Fruit fly (Drosophila melanogaster) whole organism, embryonic: ENCODE data around the gene CG1440.

Experiments used
- Adf1 ChIP-seq: fragments of 200-800 bp; sonication (Bioruptor generic); IDR thresholded peaks from 2 replicates; pipeline ENCODE4 v1.3.6; 2022; ENCODE audit warnings: missing biosample characterization, missing genetic modification characterization
- Aef1 ChIP-seq: fragments of 200-800 bp; sonication (Bioruptor generic); IDR thresholded peaks from 3 replicates; pipeline ENCODE4 v1.3.6; 2022; ENCODE audit warnings: missing biosample characterization, missing genetic modification characterization
- Asciz ChIP-seq: fragments of 200-800 bp; sonication (Bioruptor generic); optimal IDR thresholded peaks from 2 replicates; lab custom pipeline; 2017; ENCODE audit warnings: missing biosample characterization, mild to moderate bottlenecking, missing genetic modification characterization, missing genetic modification reagents
- CG1024 ChIP-seq: fragments of 200-800 bp; sonication (Bioruptor generic); IDR thresholded peaks from 2 replicates; pipeline ENCODE4 v1.3.6; 2022; ENCODE audit warnings: missing biosample characterization, missing genetic modification characterization
- CG1233 ChIP-seq: fragments of 200-800 bp; sonication (Bioruptor generic); optimal IDR thresholded peaks from 4 replicates; lab custom pipeline; 2018; ENCODE audit warnings: missing biosample characterization, mild to moderate bottlenecking, missing genetic modification characterization
- CG13123 ChIP-seq: fragments of 200-800 bp; sonication (Bioruptor generic); optimal IDR thresholded peaks from 2 replicates; lab custom pipeline; 2016; ENCODE audit warnings: missing biosample characterization, missing genetic modification characterization
- CG14050 ChIP-seq: fragments of 200-800 bp; sonication (Bioruptor generic); IDR thresholded peaks from 3 replicates; pipeline ENCODE4 v1.3.6; 2022; ENCODE audit warnings: missing biosample characterization, missing genetic modification characterization
- CG14860 ChIP-seq: fragments of 200-800 bp; sonication (Bioruptor generic); IDR thresholded peaks from 3 replicates; pipeline ENCODE4 v1.3.6; 2022; ENCODE audit warnings: missing biosample characterization, missing genetic modification characterization; ENCODE audit not compliant: partially characterized antibody
- CG1529 ChIP-seq: fragments of 200-800 bp; sonication (Bioruptor generic); optimal IDR thresholded peaks from 3 replicates; lab custom pipeline; 2018; ENCODE audit warnings: missing biosample characterization, missing genetic modification characterization
- CG15514 ChIP-seq: fragments of 200-800 bp; sonication (Bioruptor generic); optimal IDR thresholded peaks from 3 replicates; lab custom pipeline; 2017; ENCODE audit warnings: missing biosample characterization, missing genetic modification characterization, mild to moderate bottlenecking, moderate library complexity, missing genetic modification reagents
- CG1603 ChIP-seq: fragments of 200-800 bp; sonication (Bioruptor generic); optimal IDR thresholded peaks from 2 replicates; lab custom pipeline; 2019; ENCODE audit warnings: missing biosample characterization, mild to moderate bottlenecking, missing genetic modification characterization, moderate library complexity
- CG17912 ChIP-seq: fragments of 200-800 bp; sonication (Bioruptor generic); optimal IDR thresholded peaks from 2 replicates; lab custom pipeline; 2018; ENCODE audit warnings: missing biosample characterization, mild to moderate bottlenecking, missing genetic modification characterization
- CG18262 ChIP-seq: fragments of 200-800 bp; optimal IDR thresholded peaks from 3 replicates; lab custom pipeline; 2019; ENCODE audit warnings: missing biosample characterization, mild to moderate bottlenecking, missing genetic modification characterization, moderate library complexity
- CG2116 ChIP-seq: fragments of 200-800 bp; sonication (Bioruptor generic); optimal IDR thresholded peaks from 3 replicates; lab custom pipeline; 2018; ENCODE audit warnings: missing biosample characterization, mild to moderate bottlenecking, missing genetic modification characterization
- CG2129 ChIP-seq: fragments of 200-800 bp; sonication (Bioruptor generic); IDR thresholded peaks from 2 replicates; pipeline ENCODE4 v1.3.6; 2022; ENCODE audit warnings: missing biosample characterization, missing genetic modification characterization; ENCODE audit not compliant: partially characterized antibody
- CG4424 ChIP-seq: fragments of 200-800 bp; sonication (Bioruptor generic); optimal IDR thresholded peaks from 3 replicates; lab custom pipeline; 2016; ENCODE audit warnings: missing biosample characterization, missing genetic modification characterization
- CG4820 ChIP-seq: fragments of 200-800 bp; sonication (Bioruptor generic); optimal IDR thresholded peaks from 3 replicates; lab custom pipeline; 2016; ENCODE audit warnings: missing biosample characterization, missing genetic modification characterization
- CG9727 ChIP-seq: fragments of 200-800 bp; sonication (Bioruptor generic); optimal IDR thresholded peaks from 3 replicates; lab custom pipeline; 2017; ENCODE audit warnings: missing biosample characterization, mild to moderate bottlenecking, missing genetic modification characterization
- CkIIα-i1 ChIP-seq: fragments of 200-800 bp; sonication (Bioruptor generic); IDR thresholded peaks from 2 replicates; pipeline ENCODE4 v1.3.6; 2022; ENCODE audit warnings: missing biosample characterization, missing genetic modification characterization
- Fer3 ChIP-seq: fragments of 200-800 bp; sonication (Bioruptor generic); optimal IDR thresholded peaks from 2 replicates; lab custom pipeline; 2018; ENCODE audit warnings: missing biosample characterization, mild to moderate bottlenecking, missing genetic modification characterization, moderate library complexity
- Gsc ChIP-seq: fragments of 200-800 bp; sonication (Bioruptor generic); IDR thresholded peaks from 2 replicates; pipeline ENCODE4 v1.3.6; 2022; ENCODE audit warnings: missing biosample characterization, missing genetic modification characterization
- H2.0 ChIP-seq: fragments of 200-800 bp; sonication (Bioruptor generic); IDR thresholded peaks from 2 replicates; pipeline ENCODE4 v1.3.6; 2022; ENCODE audit warnings: missing biosample characterization, missing genetic modification characterization
- HLH4C ChIP-seq: fragments of 200-800 bp; sonication (Bioruptor generic); IDR thresholded peaks from 3 replicates; pipeline ENCODE4 v1.3.6; 2022; ENCODE audit warnings: missing biosample characterization, missing genetic modification characterization; ENCODE audit not compliant: partially characterized antibody
- HLHmδ ChIP-seq: fragments of 200-800 bp; sonication (Bioruptor generic); optimal IDR thresholded peaks from 2 replicates; lab custom pipeline; 2018; ENCODE audit warnings: missing biosample characterization, mild to moderate bottlenecking, missing genetic modification characterization, moderate library complexity
- HmgZ ChIP-seq: fragments of 200-800 bp; sonication (Bioruptor generic); optimal IDR thresholded peaks from 2 replicates; lab custom pipeline; 2018; ENCODE audit warnings: missing biosample characterization, mild to moderate bottlenecking, missing genetic modification characterization
- NC2β ChIP-seq: fragments of 200-800 bp; sonication (Bioruptor generic); optimal IDR thresholded peaks from 2 replicates; lab custom pipeline; 2016; ENCODE audit warnings: missing biosample characterization, missing genetic modification characterization
- Oli ChIP-seq: fragments of 200-800 bp; sonication (Bioruptor generic); optimal IDR thresholded peaks from 2 replicates; lab custom pipeline; 2018; ENCODE audit warnings: missing biosample characterization, mild to moderate bottlenecking, missing genetic modification characterization, moderate library complexity
- Sin3A ChIP-seq: fragments of >200 bp; optimal IDR thresholded peaks from 2 replicates; lab custom pipeline; 2018
- Spps ChIP-seq: fragments of 200-800 bp; sonication (Bioruptor generic); optimal IDR thresholded peaks from 2 replicates; lab custom pipeline; 2018; ENCODE audit warnings: missing biosample characterization, mild to moderate bottlenecking, missing genetic modification characterization
- Sry-β ChIP-seq: fragments of 200-800 bp; sonication (Bioruptor generic); optimal IDR thresholded peaks from 2 replicates; lab custom pipeline; 2018; ENCODE audit warnings: missing biosample characterization, mild to moderate bottlenecking, missing genetic modification characterization, moderate library complexity
- Xbp1 ChIP-seq: fragments of 200-800 bp; sonication (Bioruptor generic); optimal IDR thresholded peaks from 3 replicates; lab custom pipeline; 2016; ENCODE audit warnings: missing biosample characterization, mild to moderate bottlenecking, missing genetic modification characterization
- ap ChIP-seq: fragments of 200-800 bp; sonication (Bioruptor generic); IDR thresholded peaks from 2 replicates; pipeline ENCODE4 v1.3.6; 2022; ENCODE audit warnings: missing biosample characterization, missing genetic modification characterization
- ase ChIP-seq: fragments of 200-800 bp; sonication (Bioruptor generic); IDR thresholded peaks from 3 replicates; pipeline ENCODE4 v1.3.6; 2022; ENCODE audit warnings: missing biosample characterization, missing genetic modification characterization
- bsh ChIP-seq, 2 experiments: fragments of 200-800 bp; sonication (Bioruptor generic); optimal IDR thresholded peaks; 2 replicates each; lab custom pipeline; 2017 to 2018; ENCODE audit warnings: mild to moderate bottlenecking in 2 of 2, missing biosample characterization in 2 of 2, missing genetic modification characterization in 2 of 2, moderate library complexity in 1 of 2
- btn ChIP-seq: fragments of 200-800 bp; sonication (Bioruptor generic); optimal IDR thresholded peaks from 2 replicates; lab custom pipeline; 2016; ENCODE audit warnings: missing biosample characterization, missing genetic modification characterization
- chif ChIP-seq, 2 experiments: fragments of 200-800 bp; sonication (Bioruptor generic); optimal IDR thresholded peaks; 3 replicates each; lab custom pipeline; 2016; ENCODE audit warnings: missing biosample characterization in 2 of 2, missing genetic modification characterization in 2 of 2
- crp ChIP-seq, 2 experiments: fragments of 200-800 bp; sonication (Bioruptor generic); optimal IDR thresholded peaks; 2 replicates in 1 of 2; 3 replicates in 1 of 2; lab custom pipeline; 2017; ENCODE audit warnings: missing biosample characterization in 2 of 2, missing genetic modification characterization in 2 of 2, mild to moderate bottlenecking in 1 of 2, moderate library complexity in 1 of 2
- dimm ChIP-seq: fragments of 200-800 bp; sonication (Bioruptor generic); IDR thresholded peaks from 2 replicates; pipeline ENCODE4 v1.3.6; 2022; ENCODE audit warnings: missing biosample characterization, missing genetic modification characterization
- eve ChIP-seq, 2 experiments: fragments of >200 bp; optimal IDR thresholded peaks; 2 replicates each; lab custom pipeline; 2017; ENCODE audit warnings: missing biosample characterization in 2 of 2, missing genetic modification characterization in 2 of 2
- fd102C ChIP-seq: fragments of 200-800 bp; sonication (Bioruptor generic); optimal IDR thresholded peaks from 2 replicates; lab custom pipeline; 2018; ENCODE audit warnings: missing biosample characterization, mild to moderate bottlenecking, missing genetic modification characterization, moderate library complexity
- gce ChIP-seq: fragments of 200-800 bp; sonication (Bioruptor generic); IDR thresholded peaks from 3 replicates; pipeline ENCODE4 v1.3.6; 2022; ENCODE audit warnings: missing biosample characterization, missing genetic modification characterization
- grau ChIP-seq: fragments of 200-800 bp; optimal IDR thresholded peaks from 3 replicates; lab custom pipeline; 2019; ENCODE audit warnings: missing biosample characterization, mild to moderate bottlenecking, missing genetic modification characterization, moderate library complexity
- gt ChIP-seq: fragments of 200-800 bp; sonication (Bioruptor generic); IDR thresholded peaks from 2 replicates; pipeline ENCODE4 v1.3.6; 2022; ENCODE audit warnings: missing biosample characterization, missing genetic modification characterization
- klu ChIP-seq: fragments of 200-800 bp; sonication (Bioruptor generic); IDR thresholded peaks from 2 replicates; pipeline ENCODE4 v1.3.6; 2022; ENCODE audit warnings: missing biosample characterization, missing genetic modification characterization
- mam ChIP-seq: fragments of 200-800 bp; sonication (Bioruptor generic); optimal IDR thresholded peaks from 3 replicates; lab custom pipeline; 2016; ENCODE audit warnings: missing biosample characterization, missing genetic modification characterization
- mld ChIP-seq: fragments of 200-800 bp; sonication (Bioruptor generic); IDR thresholded peaks from 3 replicates; pipeline ENCODE4 v1.3.6; 2022; ENCODE audit warnings: missing biosample characterization, missing genetic modification characterization; ENCODE audit not compliant: partially characterized antibody
- prd ChIP-seq, 3 experiments: fragments of >200 bp in 2 of 3; fragments of 200-800 bp in 1 of 3; sonication (Bioruptor generic) in 1 of 3; optimal IDR thresholded peaks in 2 of 3; IDR thresholded peaks in 1 of 3; 2 replicates in 2 of 3; 3 replicates in 1 of 3; pipeline versions ENCODE4 v1.3.6 to Lab custom; 2017 to 2022; ENCODE audit warnings: missing biosample characterization in 1 of 3, missing genetic modification characterization in 1 of 3
- pros ChIP-seq: fragments of 200-800 bp; sonication (Bioruptor generic); optimal IDR thresholded peaks from 3 replicates; lab custom pipeline; 2019; ENCODE audit warnings: missing biosample characterization, mild to moderate bottlenecking, missing genetic modification characterization, moderate library complexity
- tgo ChIP-seq: fragments of 200-800 bp; sonication (Bioruptor generic); IDR thresholded peaks from 3 replicates; pipeline ENCODE4 v1.3.6; 2022; ENCODE audit warnings: missing biosample characterization, missing genetic modification characterization
- unc-4 ChIP-seq: fragments of 200-800 bp; sonication (Bioruptor generic); IDR thresholded peaks from 2 replicates; pipeline ENCODE4 v1.3.6; 2022; ENCODE audit warnings: missing biosample characterization, missing genetic modification characterization; ENCODE audit not compliant: partially characterized antibody

CG1440 gene

dm6 chrX:8411532-8411960 is 25.3 kb upstream of the CG1440 start, which contains the start of gene lawc (continued):
- TF ChIP-seq mld (GFP tag; lab: Robert Waterston, UW) (no peak), CkIIα-i1 (GFP tag; lab: Robert Waterston, UW) (no peak), HLH4C (GFP tag; lab: Robert Waterston, UW) (peak; percentile 13; the same call in 1 of the 3 replicates), bsh (GFP tag; optimal IDR thresholded peaks at IDR 0.05; lab: Kevin White, UChicago) (peak in 1 of 2 experiments; percentile 59), pros (GFP tag; lab: Kevin White, UChicago) (peak; percentile 44), Asciz (GFP tag; lab: Kevin White, UChicago) (no peak), CG1603 (peak; percentile 30), HLHmδ (no peak), Sin3A (no peak), CG14050 (GFP tag; lab: Robert Waterston, UW) (no peak), Aef1 (no peak), ap (GFP tag; lab: Robert Waterston, UW) (no peak), CG9727 (GFP tag; lab: Kevin White, UChicago) (peak; percentile 7), ase (GFP tag; lab: Robert Waterston, UW) (0 out of 3 replicates have a peak, but pooled peaks have one; percentile 37), Gsc (no peak), CG4424 (GFP tag; lab: Kevin White, UChicago) (no peak), eve (GFP tag; optimal IDR thresholded peaks at IDR 0.05; lab: Kevin White, UChicago) (no peak), prd (optimal IDR thresholded peaks at IDR 0.05; lab: Kevin White, UChicago) (no peak), prd (GFP tag; IDR thresholded peaks at IDR 0.05; lab: Robert Waterston, UW) (no peak; the same call in 2 of the 3 replicates), CG18262 (tag; lab: Kevin White, UChicago) (no peak), Oli (tag; lab: Kevin White, UChicago) (no peak), CG1529 (GFP tag; lab: Kevin White, UChicago) (no peak), tgo (no peak), CG14860 (GFP tag; lab: Robert Waterston, UW) (no peak), gce (peak; percentile 25; the same call in 1 of the 3 replicates), chif (GFP tag; optimal IDR thresholded peaks at IDR 0.05; lab: Kevin White, UChicago) (no peak), CG1024 (GFP tag; lab: Robert Waterston, UW) (no peak; the same call in 1 of the 2 replicates), CG4820 (GFP tag; lab: Kevin White, UChicago) (no peak), gt (GFP tag; lab: Robert Waterston, UW) (no peak), CG13123 (GFP tag; lab: Kevin White, UChicago) (no peak), HmgZ (peak; percentile 57), CG2116 (GFP tag; lab: Kevin White, UChicago) (no peak), NC2β (GFP tag; lab: Kevin White, UChicago) (peak; percentile 12), CG2129 (GFP tag; lab: Robert Waterston, UW) (no peak), klu (GFP tag; lab: Robert Waterston, UW) (no peak), grau (tag; lab: Kevin White, UChicago) (peak; percentile 36), Sry-β (GFP tag; lab: Kevin White, UChicago) (no peak), Spps (tag; lab: Kevin White, UChicago) (no peak), H2.0 (no peak), crp (GFP tag; optimal IDR thresholded peaks at IDR 0.05; lab: Kevin White, UChicago) (no peak), CG17912 (no peak), CG15514 (peak; percentile 53), mam (GFP tag; lab: Kevin White, UChicago) (no peak), CG1233 (GFP tag; lab: Kevin White, UChicago) (no peak), dimm (GFP tag; lab: Robert Waterston, UW) (no peak), fd102C (GFP tag; lab: Kevin White, UChicago) (no peak), Fer3 (tag; lab: Kevin White, UChicago) (no peak), btn (GFP tag; lab: Kevin White, UChicago) (no peak), Xbp1 (GFP tag; lab: Kevin White, UChicago) (no peak), Adf1 (GFP tag; lab: Robert Waterston, UW) (peak; percentile 94), unc-4 (GFP tag; lab: Robert Waterston, UW) (peak; percentile 38; the same call in 1 of the 2 replicates)
